Fruit fly (Drosophila melanogaster) whole organism, adult: Measurements from ENCODE around the gene CG43694.

Experiments used
- CG11617 ChIP-seq: fragments of 200-800 bp; sonication (Bioruptor generic); optimal IDR thresholded peaks from 2 replicates; lab custom pipeline; 2017; ENCODE audit warnings: mild to moderate bottlenecking, missing biosample characterization, missing genetic modification reagents, missing genetic modification characterization
- CG12768 ChIP-seq: fragments of 200-800 bp; sonication (Bioruptor generic); optimal IDR thresholded peaks from 2 replicates; lab custom pipeline; 2017; ENCODE audit warnings: missing biosample characterization, missing genetic modification characterization, mild to moderate bottlenecking, moderate library complexity, missing genetic modification reagents
- CG14711 ChIP-seq: fragments of 200-800 bp; sonication (Bioruptor generic); optimal IDR thresholded peaks from 2 replicates; lab custom pipeline; 2018; ENCODE audit warnings: missing biosample characterization, mild to moderate bottlenecking, missing genetic modification characterization, moderate library complexity
- CG1620 ChIP-seq: fragments of 200-800 bp; sonication (Bioruptor generic); optimal IDR thresholded peaks from 2 replicates; lab custom pipeline; 2016; ENCODE audit warnings: missing biosample characterization, missing genetic modification characterization
- CG33017 ChIP-seq: fragments of 200-800 bp; sonication (Bioruptor generic); optimal IDR thresholded peaks from 2 replicates; lab custom pipeline; 2018; ENCODE audit warnings: missing biosample characterization, mild to moderate bottlenecking, missing genetic modification characterization, moderate library complexity
- CG5204 ChIP-seq: fragments of 200-800 bp; sonication (Bioruptor generic); optimal IDR thresholded peaks from 2 replicates; lab custom pipeline; 2016; ENCODE audit warnings: missing biosample characterization, missing genetic modification characterization
- CG7045 ChIP-seq: fragments of 200-800 bp; sonication (Bioruptor generic); optimal IDR thresholded peaks from 2 replicates; lab custom pipeline; 2017; ENCODE audit warnings: missing biosample characterization, mild to moderate bottlenecking, missing genetic modification characterization
- CG7101 ChIP-seq: fragments of 200-800 bp; sonication (Bioruptor generic); optimal IDR thresholded peaks from 2 replicates; lab custom pipeline; 2018; ENCODE audit warnings: missing biosample characterization, mild to moderate bottlenecking, missing genetic modification characterization, moderate library complexity
- Clk ChIP-seq: fragments of 200-800 bp; sonication (Bioruptor generic); optimal IDR thresholded peaks from 2 replicates; lab custom pipeline; 2017; ENCODE audit warnings: missing biosample characterization, missing genetic modification characterization
- Crg-1 ChIP-seq: fragments of 200-800 bp; sonication (Bioruptor generic); optimal IDR thresholded peaks from 2 replicates; lab custom pipeline; 2016; ENCODE audit warnings: missing biosample characterization, missing genetic modification characterization
- Hr96 ChIP-seq: fragments of 200-800 bp; sonication (Bioruptor generic); optimal IDR thresholded peaks from 2 replicates; lab custom pipeline; 2016; ENCODE audit warnings: missing biosample characterization, missing genetic modification characterization
- Mnt ChIP-seq: fragments of 200-800 bp; sonication (Bioruptor generic); optimal IDR thresholded peaks from 2 replicates; lab custom pipeline; 2016; ENCODE audit warnings: missing biosample characterization, mild to moderate bottlenecking, missing genetic modification characterization
- bab1 ChIP-seq: fragments of 200-800 bp; sonication (Bioruptor generic); optimal IDR thresholded peaks from 3 replicates; lab custom pipeline; 2019; ENCODE audit warnings: missing biosample characterization, mild to moderate bottlenecking, missing genetic modification characterization, moderate library complexity
- cic ChIP-seq: fragments of 200-800 bp; sonication (Bioruptor generic); optimal IDR thresholded peaks from 2 replicates; lab custom pipeline; 2017; ENCODE audit warnings: missing biosample characterization, mild to moderate bottlenecking, missing genetic modification characterization, moderate library complexity
- cnc ChIP-seq, 2 experiments: fragments of >200 bp; optimal IDR thresholded peaks; 2 replicates each; lab custom pipeline; 2017
- kay ChIP-seq: fragments of 200-800 bp; sonication (Bioruptor generic); peaks from one replicate; lab custom pipeline; 2016; ENCODE audit warnings: missing biosample characterization, missing genetic modification characterization, borderline replicate concordance
- ovo ChIP-seq: fragments of 200-800 bp; sonication (Bioruptor generic); optimal IDR thresholded peaks from 2 replicates; lab custom pipeline; 2016; ENCODE audit warnings: missing biosample characterization, missing genetic modification characterization
- pad ChIP-seq: fragments of 200-800 bp; sonication (Bioruptor generic); optimal IDR thresholded peaks from 3 replicates; lab custom pipeline; 2017; ENCODE audit warnings: missing biosample characterization, missing genetic modification characterization, mild to moderate bottlenecking, moderate library complexity, missing genetic modification reagents
- tj ChIP-seq: fragments of 200-800 bp; sonication (Bioruptor generic); optimal IDR thresholded peaks from 3 replicates; lab custom pipeline; 2017; ENCODE audit warnings: missing biosample characterization, mild to moderate bottlenecking, missing genetic modification characterization, moderate library complexity
- toe ChIP-seq: fragments of 200-800 bp; sonication (Bioruptor generic); optimal IDR thresholded peaks from 2 replicates; lab custom pipeline; 2016; ENCODE audit warnings: missing biosample characterization, missing genetic modification characterization

CG43694 gene

dm6 chr3R:23425929-23426328 lies at the start of gene CG43694:
Gene CG43694, minus strand, starts transcription at chr3R:23426029.
- TF ChIP-seq ovo (GFP tag; lab: Kevin White, UChicago) (no peak), Clk (GFP tag; lab: Kevin White, UChicago) (no peak), toe (GFP tag; lab: Kevin White, UChicago) (no peak), CG33017 (no peak), CG7101 (tag; lab: Kevin White, UChicago) (no peak), Hr96 (GFP tag; lab: Kevin White, UChicago) (no peak), CG11617 (GFP tag; lab: Kevin White, UChicago) (no peak), Crg-1 (GFP tag; lab: Kevin White, UChicago) (no peak), CG7045 (no peak), CG14711 (tag; lab: Kevin White, UChicago) (no peak), tj (no peak), pad (GFP tag; lab: Kevin White, UChicago) (no peak), Mnt (GFP tag; lab: Kevin White, UChicago) (no peak)

- TF ChIP-seq CG11617 (GFP tag; lab: Kevin White, UChicago) (no peak), cnc (optimal IDR thresholded peaks at IDR 0.05; lab: Kevin White, UChicago) (no peak), CG14711 (tag; lab: Kevin White, UChicago) (no peak), CG1620 (GFP tag; lab: Kevin White, UChicago) (no peak), Clk (GFP tag; lab: Kevin White, UChicago) (no peak), Mnt (GFP tag; lab: Kevin White, UChicago) (no peak), kay (GFP tag; lab: Kevin White, UChicago) (no peak), Hr96 (GFP tag; lab: Kevin White, UChicago) (no peak), CG5204 (no peak), toe (GFP tag; lab: Kevin White, UChicago) (no peak), tj (no peak), CG33017 (no peak), ovo (GFP tag; lab: Kevin White, UChicago) (no peak), CG7101 (tag; lab: Kevin White, UChicago) (no peak), CG7045 (no peak)
These were observed 46.5 kb upstream of the CG43694 start, which contains the start of gene CG4374 for dm6 chr3R:23472011-23472958. Gene CG4374, minus strand, starts transcription at chr3R:23472278.

- TF ChIP-seq CG33017: no peak
- TF ChIP-seq CG1620 (GFP tag; lab: Kevin White, UChicago): no peak
- no peak for TF ChIP-seq cnc (optimal IDR thresholded peaks at IDR 0.05; lab: Kevin White, UChicago)
- no peak for TF ChIP-seq kay (GFP tag; lab: Kevin White, UChicago)
- TF ChIP-seq CG7101 (tag; lab: Kevin White, UChicago): no peak
- no peak for TF ChIP-seq Hr96 (GFP tag; lab: Kevin White, UChicago)
- no peak for TF ChIP-seq toe (GFP tag; lab: Kevin White, UChicago)
- TF ChIP-seq Clk (GFP tag; lab: Kevin White, UChicago): no peak
- no peak for TF ChIP-seq CG7045
- TF ChIP-seq CG12768 (GFP tag; lab: Kevin White, UChicago): no peak
These were observed 34.8 kb upstream of the CG43694 start for dm6 chr3R:23460667-23461066.

DNA sequence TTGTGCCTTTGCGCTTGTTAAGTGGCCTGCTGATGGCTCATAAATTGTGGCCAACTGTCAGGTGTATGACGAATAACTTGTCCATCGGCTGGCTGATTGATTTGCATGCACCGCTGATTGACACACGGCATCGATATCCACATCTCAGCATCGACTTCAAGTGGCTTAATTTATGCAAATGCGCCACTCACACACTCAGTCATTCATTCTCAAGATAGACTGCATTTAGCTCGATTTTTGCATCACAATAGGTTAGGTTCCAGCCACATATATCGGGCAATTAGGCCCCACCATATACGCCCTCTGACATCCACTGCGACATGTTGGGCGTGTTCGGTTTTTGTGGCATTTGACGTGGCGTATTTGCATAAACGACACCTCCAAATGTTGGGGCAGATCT lies 30.0 kb upstream of the CG43694 start:
- TF ChIP-seq CG7045 (no peak), toe (GFP tag; lab: Kevin White, UChicago) (no peak), CG1620 (GFP tag; lab: Kevin White, UChicago) (no peak), cic (no peak), Crg-1 (GFP tag; lab: Kevin White, UChicago) (no peak), CG7101 (tag; lab: Kevin White, UChicago) (no peak)

- TF ChIP-seq CG11617 (GFP tag; lab: Kevin White, UChicago): no peak
- no peak for TF ChIP-seq CG1620 (GFP tag; lab: Kevin White, UChicago)
- no peak for TF ChIP-seq Clk (GFP tag; lab: Kevin White, UChicago)
- no peak for TF ChIP-seq Crg-1 (GFP tag; lab: Kevin White, UChicago)
- no peak for TF ChIP-seq pad (GFP tag; lab: Kevin White, UChicago)
- no peak for TF ChIP-seq tj
- no peak for TF ChIP-seq CG7045
- TF ChIP-seq Hr96 (GFP tag; lab: Kevin White, UChicago): no peak
- no peak for TF ChIP-seq kay (GFP tag; lab: Kevin White, UChicago)
- no peak for TF ChIP-seq ovo (GFP tag; lab: Kevin White, UChicago)
These were observed 19.6 kb upstream of the CG43694 start for dm6 chr3R:23445249-23445916.

- TF ChIP-seq Crg-1 (GFP tag; lab: Kevin White, UChicago) (no peak), ovo (GFP tag; lab: Kevin White, UChicago) (no peak), CG11617 (GFP tag; lab: Kevin White, UChicago) (no peak), Clk (GFP tag; lab: Kevin White, UChicago) (no peak), cic (no peak), kay (GFP tag; lab: Kevin White, UChicago) (no peak), CG14711 (tag; lab: Kevin White, UChicago) (no peak), CG7045 (no peak), CG33017 (no peak), pad (GFP tag; lab: Kevin White, UChicago) (no peak), Mnt (GFP tag; lab: Kevin White, UChicago) (no peak), bab1 (GFP tag; lab: Kevin White, UChicago) (no peak), CG7101 (tag; lab: Kevin White, UChicago) (no peak), cnc (optimal IDR thresholded peaks at IDR 0.05; lab: Kevin White, UChicago) (no peak), CG1620 (GFP tag; lab: Kevin White, UChicago) (no peak), Hr96 (GFP tag; lab: Kevin White, UChicago) (no peak), tj (no peak)
These were observed 12.5 kb upstream of the CG43694 start for dm6 chr3R:23438184-23438787.
